Worm (Caenorhabditis elegans) whole organism, young adult: Measurements from ENCODE around the gene hmg-1.2.

ENCODE experiments used
- B0336.3 ChIP-seq: fragments of 200-800 bp; sonication (Bioruptor generic); IDR thresholded peaks from 2 replicates; pipeline ENCODE4 v1.3.6; 2022; ENCODE audit warnings: missing genetic modification characterization, missing compliant biosample characterization
- F33H1.4 ChIP-seq: fragments of 200-800 bp; sonication (Bioruptor generic); IDR thresholded peaks from 2 replicates; pipeline ENCODE4 v1.3.6; 2022; ENCODE audit warnings: missing genetic modification reagents, missing genetic modification characterization, missing compliant biosample characterization
- F39B2.1 ChIP-seq: fragments of 200-800 bp; sonication (Bioruptor generic); IDR thresholded peaks from 2 replicates; pipeline ENCODE4 v1.3.6; 2022; ENCODE audit warnings: missing genetic modification reagents, missing genetic modification characterization, missing compliant biosample characterization
- F52B5.7 ChIP-seq: sonication (generic microtip); optimal IDR thresholded peaks from 2 replicates; lab custom pipeline; 2016; ENCODE audit warnings: mild to moderate bottlenecking, missing genetic modification characterization, missing compliant biosample characterization
- F55B11.4 ChIP-seq: sonication (generic microtip); optimal IDR thresholded peaks from 2 replicates; lab custom pipeline; 2016; ENCODE audit warnings: missing compliant biosample characterization, missing genetic modification characterization, borderline replicate concordance; ENCODE audit not compliant: insufficient read depth
- Y53G8AR.9 ChIP-seq: fragments of 200-800 bp; sonication (Bioruptor generic); conservative IDR thresholded peaks from 2 replicates; pipeline ENCODE4 v1.3.6; 2022; ENCODE audit warnings: missing genetic modification reagents, missing genetic modification characterization, missing compliant biosample characterization
- Y56A3A.18 ChIP-seq: fragments of 200-800 bp; sonication (Bioruptor generic); IDR thresholded peaks from 2 replicates; pipeline ENCODE4 v1.3.6; 2022; ENCODE audit warnings: missing genetic modification reagents, missing genetic modification characterization, missing compliant biosample characterization
- Y95B8A.8 ChIP-seq: fragments of 200-800 bp; sonication (Bioruptor generic); IDR thresholded peaks from 2 replicates; pipeline ENCODE4 v1.3.6; 2022; ENCODE audit warnings: missing genetic modification reagents, missing genetic modification characterization, missing compliant biosample characterization
- ZK185.1 ChIP-seq: sonication (generic microtip); optimal IDR thresholded peaks from 2 replicates; lab custom pipeline; 2016; ENCODE audit warnings: mild to moderate bottlenecking, missing genetic modification characterization, missing compliant biosample characterization; ENCODE audit not compliant: poor library complexity, severe bottlenecking
- atf-7 ChIP-seq: sonication (generic microtip); optimal IDR thresholded peaks from 2 replicates; lab custom pipeline; 2017; ENCODE audit warnings: mild to moderate bottlenecking, missing genetic modification characterization, missing compliant biosample characterization
- attf-3 ChIP-seq: fragments of 200-800 bp; sonication (Bioruptor generic); conservative IDR thresholded peaks from 2 replicates; pipeline ENCODE4 v1.3.6; 2022; ENCODE audit warnings: missing genetic modification reagents, missing genetic modification characterization, missing compliant biosample characterization
- attf-6 ChIP-seq: fragments of 200-800 bp; sonication (Bioruptor generic); IDR thresholded peaks from 2 replicates; pipeline ENCODE4 v1.3.6; 2022; ENCODE audit warnings: missing genetic modification reagents, missing genetic modification characterization, missing compliant biosample characterization
- ccch-3 ChIP-seq: fragments of 200-800 bp; sonication (Bioruptor generic); optimal IDR thresholded peaks from 2 replicates; lab custom pipeline; 2018; ENCODE audit warnings: mild to moderate bottlenecking, missing genetic modification characterization, missing compliant biosample characterization
- cebp-1 ChIP-seq, 2 experiments: fragments of 200-800 bp in 1 of 2; sonication (Bioruptor generic) in 1 of 2; sonication (generic microtip) in 1 of 2; IDR thresholded peaks in 1 of 2; optimal IDR thresholded peaks in 1 of 2; 2 replicates each; pipeline versions ENCODE4 v1.3.6 to Lab custom; 2017 to 2022; ENCODE audit warnings: missing compliant biosample characterization in 2 of 2, missing genetic modification characterization in 2 of 2, mild to moderate bottlenecking in 1 of 2, missing genetic modification reagents in 1 of 2, moderate library complexity in 1 of 2
- cebp-2 ChIP-seq: fragments of 200-800 bp; sonication (Bioruptor generic); IDR thresholded peaks from 2 replicates; pipeline ENCODE4 v1.3.6; 2022; ENCODE audit warnings: missing genetic modification characterization, missing compliant biosample characterization
- ceh-27 ChIP-seq: fragments of 200-800 bp; sonication (Bioruptor generic); optimal IDR thresholded peaks from 2 replicates; lab custom pipeline; 2018; ENCODE audit warnings: mild to moderate bottlenecking, missing genetic modification characterization, moderate library complexity, missing compliant biosample characterization
- ceh-58 ChIP-seq: fragments of 200-800 bp; sonication (Bioruptor generic); IDR thresholded peaks from 2 replicates; pipeline ENCODE4 v1.3.6; 2022; ENCODE audit warnings: missing genetic modification characterization, missing compliant biosample characterization
- ceh-91 ChIP-seq: fragments of 200-800 bp; sonication (Bioruptor generic); IDR thresholded peaks from 2 replicates; pipeline ENCODE4 v1.3.6; 2022; ENCODE audit warnings: missing genetic modification reagents, missing genetic modification characterization, missing compliant biosample characterization
- dox-1 ChIP-seq: fragments of 200-800 bp; sonication (Bioruptor generic); IDR thresholded peaks from 2 replicates; pipeline ENCODE4 v1.3.6; 2022; ENCODE audit warnings: missing genetic modification reagents, missing genetic modification characterization, missing compliant biosample characterization
- egl-44 ChIP-seq: fragments of 200-800 bp; sonication (Bioruptor generic); IDR thresholded peaks from 2 replicates; pipeline ENCODE4 v1.3.6; 2022; ENCODE audit warnings: missing genetic modification reagents, missing genetic modification characterization, missing compliant biosample characterization
- gei-17 ChIP-seq: fragments of 200-800 bp; sonication (Bioruptor generic); optimal IDR thresholded peaks from 2 replicates; lab custom pipeline; 2018; ENCODE audit warnings: mild to moderate bottlenecking, missing genetic modification characterization, missing compliant biosample characterization
- him-1 ChIP-seq: sonication (generic microtip); optimal IDR thresholded peaks from 2 replicates; lab custom pipeline; 2016; ENCODE audit warnings: missing genotype, missing genetic modification reagents, missing genetic modification characterization, missing compliant biosample characterization
- hlh-26 ChIP-seq: fragments of 200-800 bp; sonication (Bioruptor generic); conservative IDR thresholded peaks from 2 replicates; pipeline ENCODE4 v1.3.6; 2022; ENCODE audit warnings: missing genetic modification reagents, missing genetic modification characterization, missing compliant biosample characterization
- hmg-20 ChIP-seq: fragments of 200-800 bp; sonication (Bioruptor generic); IDR thresholded peaks from 2 replicates; pipeline ENCODE4 v1.3.6; 2022; ENCODE audit warnings: missing genetic modification reagents, missing genetic modification characterization, missing compliant biosample characterization
- hsf-1 ChIP-seq: fragments of 200-800 bp; sonication (Bioruptor generic); IDR thresholded peaks from 2 replicates; pipeline ENCODE4 v1.3.6; 2022; ENCODE audit warnings: missing genetic modification reagents, missing genetic modification characterization, missing compliant biosample characterization
- lin-35 ChIP-seq, 3 experiments: fragments of 150-350 bp in 2 of 3; sonication (generic microtip) in 1 of 3; optimal IDR thresholded peaks; 2 replicates each; lab custom pipeline; 2014 to 2018; ENCODE audit warnings: missing biosample characterization in 3 of 3, missing genetic modification characterization in 3 of 3, missing genetic modification reagents in 3 of 3
- madf-8 ChIP-seq: fragments of 200-800 bp; sonication (Bioruptor generic); conservative IDR thresholded peaks from 2 replicates; pipeline ENCODE4 v1.3.6; 2022; ENCODE audit warnings: missing genetic modification reagents, missing genetic modification characterization, missing compliant biosample characterization
- mel-28 ChIP-seq: sonication (generic microtip); optimal IDR thresholded peaks from 2 replicates; lab custom pipeline; 2016; ENCODE audit warnings: borderline replicate concordance, mild to moderate bottlenecking, missing genetic modification characterization, missing compliant biosample characterization
- nfya-1 ChIP-seq: sonication (generic microtip); optimal IDR thresholded peaks from 2 replicates; lab custom pipeline; 2017; ENCODE audit warnings: antibody characterized with exemption, missing compliant biosample characterization, missing genetic modification characterization, borderline replicate concordance; ENCODE audit not compliant: insufficient read depth
- nfyb-1 ChIP-seq: fragments of 200-800 bp; sonication (Bioruptor generic); IDR thresholded peaks from 2 replicates; pipeline ENCODE4 v1.3.6; 2022; ENCODE audit warnings: missing genetic modification reagents, missing genetic modification characterization, missing compliant biosample characterization
- pbrm-1 ChIP-seq: fragments of 200-800 bp; sonication (Bioruptor generic); IDR thresholded peaks from 2 replicates; pipeline ENCODE4 v1.3.6; 2022; ENCODE audit warnings: missing genetic modification reagents, missing genetic modification characterization, missing compliant biosample characterization
- rpc-1 ChIP-seq, 2 experiments: fragments of 150-350 bp in 1 of 2; sonication (generic microtip) in 1 of 2; optimal IDR thresholded peaks; 2 replicates each; lab custom pipeline; 2014 to 2018; ENCODE audit warnings: missing biosample characterization in 1 of 2, missing genetic modification characterization in 1 of 2, missing genetic modification reagents in 1 of 2, missing genotype in 1 of 2
- sdz-38 ChIP-seq: sonication (generic microtip); optimal IDR thresholded peaks from 2 replicates; lab custom pipeline; 2016; ENCODE audit warnings: missing genotype, missing genetic modification characterization, missing compliant biosample characterization
- snpc-3.4 ChIP-seq: sonication (generic microtip); optimal IDR thresholded peaks from 2 replicates; lab custom pipeline; 2017; ENCODE audit warnings: missing genetic modification characterization, mild to moderate bottlenecking, missing compliant biosample characterization, antibody characterized with exemption, moderate library complexity, missing genotype, missing genetic modification reagents
- snpc-4 ChIP-seq, 5 experiments: fragments of 150-350 bp in 1 of 5; sonication (generic microtip) in 4 of 5; optimal IDR thresholded peaks; 2 replicates each; lab custom pipeline; 2014 to 2018; ENCODE audit warnings: missing genetic modification characterization in 5 of 5, missing biosample characterization in 3 of 5, antibody characterized with exemption in 2 of 5, mild to moderate bottlenecking in 2 of 5, missing compliant biosample characterization in 2 of 5, missing genotype in 2 of 5, moderate library complexity in 2 of 5, missing genetic modification reagents in 1 of 5
- somi-1 ChIP-seq: fragments of 200-800 bp; sonication (Bioruptor generic); optimal IDR thresholded peaks from 2 replicates; lab custom pipeline; 2018; ENCODE audit warnings: mild to moderate bottlenecking, missing genetic modification characterization, missing compliant biosample characterization
- tbp1 ChIP-seq: fragments of 200-800 bp; sonication (Bioruptor generic); optimal IDR thresholded peaks from 2 replicates; lab custom pipeline; 2018; ENCODE audit warnings: mild to moderate bottlenecking, missing genetic modification characterization, missing compliant biosample characterization
- tbx-9 ChIP-seq: sonication (generic microtip); optimal IDR thresholded peaks from 2 replicates; lab custom pipeline; 2016; ENCODE audit warnings: borderline replicate concordance, missing genetic modification characterization, inconsistent platforms, missing compliant biosample characterization
- zim-3 ChIP-seq: sonication (generic microtip); optimal IDR thresholded peaks from 2 replicates; lab custom pipeline; 2017; ENCODE audit warnings: mild to moderate bottlenecking, missing genetic modification characterization, moderate library complexity, missing compliant biosample characterization
- ztf-22 ChIP-seq: fragments of 200-800 bp; sonication (Bioruptor generic); optimal IDR thresholded peaks from 2 replicates; lab custom pipeline; 2018; ENCODE audit warnings: mild to moderate bottlenecking, missing genetic modification characterization, moderate library complexity, missing compliant biosample characterization
- ztf-3 ChIP-seq: fragments of 200-800 bp; sonication (Bioruptor generic); optimal IDR thresholded peaks from 2 replicates; lab custom pipeline; 2018; ENCODE audit warnings: mild to moderate bottlenecking, missing genetic modification characterization, missing compliant biosample characterization

hmg-1.2 gene

DNA sequence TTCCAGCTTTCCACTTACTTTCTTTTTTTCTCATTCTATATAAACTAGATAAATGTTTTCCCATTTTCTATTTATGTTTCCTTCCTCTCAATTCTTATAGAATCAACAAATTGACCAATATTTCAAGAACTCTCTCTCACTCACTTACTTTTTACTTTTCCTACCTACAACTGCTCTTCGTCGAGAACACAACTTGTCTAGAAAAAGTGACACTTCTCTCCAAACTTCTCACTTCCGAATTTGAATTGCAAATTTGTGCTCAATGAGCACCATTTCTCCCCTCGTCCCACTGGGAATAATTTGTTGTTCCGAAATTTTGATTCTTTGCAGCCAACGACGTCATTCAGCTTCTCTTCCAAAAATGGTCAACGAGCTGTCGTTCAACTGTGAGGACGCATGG, 18.0 kb downstream of the hmg-1.2 start, which contains the start of gene F47D12.3:
F47D12.3 (plus strand) TSS at position 331 of the 400 bp plus-strand sequence.
- no peak for TF ChIP-seq rpc-1 (optimal IDR thresholded peaks at IDR 0.05; lab: Kevin White, UChicago)
- TF ChIP-seq rpc-1 (tag; optimal IDR thresholded peaks at IDR 0.05; lab: Kevin White, UChicago), result no peak
- TF ChIP-seq F52B5.7, result no peak
- no peak for TF ChIP-seq ccch-3 (GFP tag; lab: Kevin White, UChicago)
- TF ChIP-seq egl-44 (GFP tag; lab: Robert Waterston, UW), result no peak
- no peak for TF ChIP-seq Y95B8A.8 (GFP tag; lab: Robert Waterston, UW)
- no peak for TF ChIP-seq mel-28
- TF ChIP-seq dox-1 (GFP tag; lab: Robert Waterston, UW), result no peak
- no peak for TF ChIP-seq F39B2.1
- TF ChIP-seq tbx-9 (tag; lab: Kevin White, UChicago), result no peak
- TF ChIP-seq cebp-1 (GFP tag; IDR thresholded peaks at IDR 0.05; lab: Robert Waterston, UW), result no peak
- TF ChIP-seq cebp-1 (tag; optimal IDR thresholded peaks at IDR 0.05; lab: Kevin White, UChicago), result no peak
- no peak for TF ChIP-seq Y53G8AR.9
- TF ChIP-seq ceh-91, result no peak
- no peak for TF ChIP-seq him-1 (tag; lab: Kevin White, UChicago)
- no peak for TF ChIP-seq cebp-2 (GFP tag; lab: Robert Waterston, UW)
- TF ChIP-seq hsf-1 (GFP tag; lab: Robert Waterston, UW), result no peak
- TF ChIP-seq ztf-3 (GFP tag; lab: Kevin White, UChicago), result no peak
- no peak for TF ChIP-seq nfya-1 (tag; lab: Kevin White, UChicago)
- TF ChIP-seq attf-6, result no peak
- no peak for TF ChIP-seq Y56A3A.18 (GFP tag; lab: Robert Waterston, UW)

ce11 chrIII:6300297-6300696, 20.1 kb downstream of the hmg-1.2 start:
- TF ChIP-seq F55B11.4 (tag; lab: Kevin White, UChicago) (no peak), snpc-4 (GFP tag; optimal IDR thresholded peaks at IDR 0.05; lab: Kevin White, UChicago) (no peak), snpc-4 (tag; optimal IDR thresholded peaks at IDR 0.05; lab: Kevin White, UChicago) (no peak), pbrm-1 (no peak), gei-17 (GFP tag; lab: Kevin White, UChicago) (no peak), snpc-3.4 (no peak)

DNA sequence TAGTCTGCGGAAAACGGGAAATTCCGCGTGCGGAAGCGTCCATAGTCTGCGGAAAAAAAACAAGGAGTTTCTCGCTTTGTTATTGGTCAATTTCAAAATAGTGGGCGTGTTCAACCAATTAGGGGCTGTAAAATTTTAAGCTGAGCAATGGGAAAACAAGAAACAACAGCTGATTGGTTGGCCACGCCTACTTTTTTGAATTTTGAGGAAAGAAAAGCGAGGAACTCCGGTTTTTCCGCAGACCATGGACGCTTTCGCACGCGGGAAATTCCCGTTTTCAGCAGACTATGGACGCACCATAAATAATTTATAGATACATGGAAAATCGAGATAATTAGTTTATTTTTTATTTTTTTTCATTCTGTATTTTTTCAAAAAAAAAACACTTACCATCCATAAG, 21.5 kb downstream of the hmg-1.2 start:
- TF ChIP-seq nfyb-1 (GFP tag; lab: Robert Waterston, UW), result peak; percentile 76
- TF ChIP-seq, all 124 proteins: peak for 1; not testable (repeated sequence) for 123

- no peak for TF ChIP-seq zim-3
- TF ChIP-seq tbp1 (GFP tag; lab: Kevin White, UChicago), result peak; percentile 20
- no peak for TF ChIP-seq hlh-26 (GFP tag; lab: Robert Waterston, UW)
- TF ChIP-seq snpc-3.4, result no peak
- no peak for TF ChIP-seq sdz-38 (tag; lab: Kevin White, UChicago)
- no peak for TF ChIP-seq ceh-58 (GFP tag; lab: Robert Waterston, UW)
- TF ChIP-seq F33H1.4, result no peak
- TF ChIP-seq attf-3 (GFP tag; lab: Robert Waterston, UW), result no peak
- peak; percentile 78 for TF ChIP-seq ceh-27 (GFP tag; lab: Kevin White, UChicago)
- no peak for TF ChIP-seq nfya-1 (tag; lab: Kevin White, UChicago)
- no peak for TF ChIP-seq madf-8 (GFP tag; lab: Robert Waterston, UW)
- no peak for TF ChIP-seq ztf-3 (GFP tag; lab: Kevin White, UChicago)
- TF ChIP-seq ztf-22 (GFP tag; lab: Kevin White, UChicago), result no peak
- no peak for TF ChIP-seq atf-7 (tag; lab: Kevin White, UChicago)
- TF ChIP-seq cebp-2 (GFP tag; lab: Robert Waterston, UW), result no peak
- peak; percentile 80 for TF ChIP-seq somi-1 (GFP tag; lab: Kevin White, UChicago)
- TF ChIP-seq hmg-20 (GFP tag; lab: Robert Waterston, UW), result no peak
- TF ChIP-seq ZK185.1 (tag; lab: Kevin White, UChicago), result no peak
- TF ChIP-seq B0336.3 (GFP tag; lab: Robert Waterston, UW), result peak; percentile 46; the same call in 1 of the 2 replicates
- no peak for TF ChIP-seq lin-35 (GFP tag; optimal IDR thresholded peaks at IDR 0.05; lab: Kevin White, UChicago)
- no peak for TF ChIP-seq Y53G8AR.9
Observed at ce11 chrIII:6303114-6303647, 23.0 kb downstream of the hmg-1.2 start, which contains the start of gene F47D12.9. Gene F47D12.9 (minus strand): TSS chrIII:6303380.
